Worm (Caenorhabditis elegans): ENCODE results near the gene dpff-1.

ce11 chrIII:5942104-5942503 lies 36.0 kb upstream of the dpff-1 start:
- no peak for TF ChIP-seq sptf-1 (tag; optimal IDR thresholded peaks at IDR 0.05)
- TF ChIP-seq blmp-1 (tag; optimal IDR thresholded peaks at IDR 0.05) = no peak
- no peak for TF ChIP-seq pha-4 (tag; optimal IDR thresholded peaks at IDR 0.05)
- TF ChIP-seq nhr-28 (tag; optimal IDR thresholded peaks at IDR 0.05) = no peak
- TF ChIP-seq elt-1 (tag; optimal IDR thresholded peaks at IDR 0.05; ENCODE audit: borderline replicate concordance, insufficient read depth) = peak; percentile 84
- TF ChIP-seq nhr-237 (tag; optimal IDR thresholded peaks at IDR 0.05) = no peak
- TF ChIP-seq nhr-76 (tag; optimal IDR thresholded peaks at IDR 0.05) = no peak
- TF ChIP-seq snpc-4 (tag; optimal IDR thresholded peaks at IDR 0.05) = no peak

All from whole organism, mixed stage, embryonic.